Fruit fly (Drosophila melanogaster): ENCODE results near the gene CG2865.
A peak's percentile ranks its signal among the peaks of the same experiment; 100 is the strongest.

Gene CG2865

dm6 chrX:2294474-2295434, 1.5 kb upstream of the CG2865 start:
- no peak for TF ChIP-seq psq (optimal IDR thresholded peaks at IDR 0.05)
- TF ChIP-seq usp (GFP tag; optimal IDR thresholded peaks at IDR 0.05), result no peak
- peak in 1 of 2 experiments; percentile 34 for TF ChIP-seq EcR (GFP tag; optimal IDR thresholded peaks at IDR 0.05)
- no peak for TF ChIP-seq CG8478 (optimal IDR thresholded peaks at IDR 0.05)
- TF ChIP-seq Dll (optimal IDR thresholded peaks at IDR 0.05), result peak; percentile 49

dm6 chrX:2292410-2292809, 801 bp downstream of the CG2865 start:
- TF ChIP-seq CG8478 (optimal IDR thresholded peaks at IDR 0.05), result no peak
- TF ChIP-seq usp (GFP tag; optimal IDR thresholded peaks at IDR 0.05), result no peak
- no peak for TF ChIP-seq pan (optimal IDR thresholded peaks at IDR 0.05)
- TF ChIP-seq Dll (optimal IDR thresholded peaks at IDR 0.05), result no peak
- TF ChIP-seq psq (optimal IDR thresholded peaks at IDR 0.05), result no peak
- TF ChIP-seq EcR (GFP tag; optimal IDR thresholded peaks at IDR 0.05), result no peak

dm6 chrX:2291023-2291422, 2.2 kb downstream of the CG2865 start:
- TF ChIP-seq EcR (GFP tag; optimal IDR thresholded peaks at IDR 0.05), result no peak
- TF ChIP-seq usp (GFP tag; optimal IDR thresholded peaks at IDR 0.05), result no peak
- TF ChIP-seq CG8478 (optimal IDR thresholded peaks at IDR 0.05), result no peak
- no peak for TF ChIP-seq Dll (optimal IDR thresholded peaks at IDR 0.05)
- TF ChIP-seq psq (optimal IDR thresholded peaks at IDR 0.05), result no peak

dm6 chrX:2289134-2289533, 4.1 kb downstream of the CG2865 start:
- peak in 1 of 2 experiments; percentile 24 for TF ChIP-seq EcR (GFP tag; optimal IDR thresholded peaks at IDR 0.05)
- no peak for TF ChIP-seq psq (optimal IDR thresholded peaks at IDR 0.05)

dm6 chrX:2288327-2288726, 4.9 kb downstream of the CG2865 start:
- TF ChIP-seq pan (optimal IDR thresholded peaks at IDR 0.05) (no peak), CG8478 (optimal IDR thresholded peaks at IDR 0.05) (no peak), EcR (GFP tag; optimal IDR thresholded peaks at IDR 0.05) (no peak)

dm6 chrX:2286985-2287384, 6.2 kb downstream of the CG2865 start:
- TF ChIP-seq Dll (optimal IDR thresholded peaks at IDR 0.05), result no peak
- TF ChIP-seq pan (optimal IDR thresholded peaks at IDR 0.05), result no peak
- no peak for TF ChIP-seq EcR (GFP tag; optimal IDR thresholded peaks at IDR 0.05)
- no peak for TF ChIP-seq CG8478 (optimal IDR thresholded peaks at IDR 0.05)
- TF ChIP-seq usp (GFP tag; optimal IDR thresholded peaks at IDR 0.05), result no peak
- TF ChIP-seq psq (optimal IDR thresholded peaks at IDR 0.05), result no peak

dm6 chrX:2286255-2286654, 7.0 kb downstream of the CG2865 start:
- TF ChIP-seq pan (optimal IDR thresholded peaks at IDR 0.05), result no peak
- TF ChIP-seq usp (GFP tag; optimal IDR thresholded peaks at IDR 0.05), result no peak
- no peak for TF ChIP-seq EcR (GFP tag; optimal IDR thresholded peaks at IDR 0.05)
- TF ChIP-seq Dll (optimal IDR thresholded peaks at IDR 0.05), result no peak
- no peak for TF ChIP-seq CG8478 (optimal IDR thresholded peaks at IDR 0.05)
- no peak for TF ChIP-seq psq (optimal IDR thresholded peaks at IDR 0.05)

- TF ChIP-seq pan (optimal IDR thresholded peaks at IDR 0.05), result no peak
- TF ChIP-seq usp (GFP tag; optimal IDR thresholded peaks at IDR 0.05), result no peak
- TF ChIP-seq CG8478 (optimal IDR thresholded peaks at IDR 0.05), result no peak
- TF ChIP-seq EcR (GFP tag; optimal IDR thresholded peaks at IDR 0.05), result no peak
- no peak for TF ChIP-seq Dll (optimal IDR thresholded peaks at IDR 0.05)
- no peak for TF ChIP-seq psq (optimal IDR thresholded peaks at IDR 0.05)
Observed at dm6 chrX:2283470-2283869, 9.7 kb downstream of the CG2865 start.

- TF ChIP-seq usp (GFP tag; optimal IDR thresholded peaks at IDR 0.05), result no peak
- TF ChIP-seq pan (optimal IDR thresholded peaks at IDR 0.05), result no peak
- no peak for TF ChIP-seq Dll (optimal IDR thresholded peaks at IDR 0.05)
- no peak for TF ChIP-seq CG8478 (optimal IDR thresholded peaks at IDR 0.05)
- TF ChIP-seq EcR (GFP tag; optimal IDR thresholded peaks at IDR 0.05), result no peak
- no peak for TF ChIP-seq psq (optimal IDR thresholded peaks at IDR 0.05)
Observed at dm6 chrX:2278782-2279304, 14.4 kb downstream of the CG2865 start.

- TF ChIP-seq EcR (GFP tag; optimal IDR thresholded peaks at IDR 0.05) (no peak), Dll (optimal IDR thresholded peaks at IDR 0.05) (no peak), usp (GFP tag; optimal IDR thresholded peaks at IDR 0.05) (no peak), CG8478 (optimal IDR thresholded peaks at IDR 0.05) (no peak), pan (optimal IDR thresholded peaks at IDR 0.05) (no peak), psq (optimal IDR thresholded peaks at IDR 0.05) (no peak)
Observed at dm6 chrX:2275249-2275872, 17.9 kb downstream of the CG2865 start, which contains the start of gene Vml. TSS of gene Vml (plus strand) at chrX:2275822.

dm6 chrX:2274704-2275199, 18.5 kb downstream of the CG2865 start, which contains the start of gene Grp170:
TSS of gene Grp170 (minus strand) at chrX:2275068.
- TF ChIP-seq usp (GFP tag; optimal IDR thresholded peaks at IDR 0.05), result no peak
- no peak for TF ChIP-seq pan (optimal IDR thresholded peaks at IDR 0.05)
- no peak for TF ChIP-seq Dll (optimal IDR thresholded peaks at IDR 0.05)
- TF ChIP-seq EcR (GFP tag; optimal IDR thresholded peaks at IDR 0.05), result peak; percentile 45 to 80
- TF ChIP-seq psq (optimal IDR thresholded peaks at IDR 0.05), result no peak

- no peak for TF ChIP-seq pan (optimal IDR thresholded peaks at IDR 0.05)
- TF ChIP-seq usp (GFP tag; optimal IDR thresholded peaks at IDR 0.05), result no peak
- no peak for TF ChIP-seq CG8478 (optimal IDR thresholded peaks at IDR 0.05)
- TF ChIP-seq Dll (optimal IDR thresholded peaks at IDR 0.05), result no peak
- TF ChIP-seq EcR (GFP tag; optimal IDR thresholded peaks at IDR 0.05), result no peak
- TF ChIP-seq psq (optimal IDR thresholded peaks at IDR 0.05), result no peak
Observed at dm6 chrX:2270557-2270930, 22.7 kb downstream of the CG2865 start, which contains the start of gene CG2924. TSS of gene CG2924 (minus strand) at chrX:2270761.
